Worm (Caenorhabditis elegans) whole organism, L1 larva: ENCODE data around the gene F20E11.7.

Experiments
- ces-1 ChIP-seq: fragments of 150-350 bp; optimal IDR thresholded peaks from 2 replicates; lab custom pipeline; 2014; ENCODE audit warnings: missing biosample characterization, missing genetic modification reagents, missing genetic modification characterization
- elt-2 ChIP-seq: sonication (generic microtip); optimal IDR thresholded peaks from 2 replicates; lab custom pipeline; 2016; ENCODE audit warnings: missing genetic modification characterization, mild to moderate bottlenecking, inconsistent platforms, missing compliant biosample characterization, missing genetic modification reagents
- fkh-10 ChIP-seq: sonication (generic microtip); optimal IDR thresholded peaks from 2 replicates; lab custom pipeline; 2017; ENCODE audit warnings: missing biosample characterization, missing genetic modification reagents, missing genetic modification characterization
- hpl-2 ChIP-seq: fragments of 150-350 bp; optimal IDR thresholded peaks from 2 replicates; lab custom pipeline; 2014; ENCODE audit warnings: missing biosample characterization, missing genetic modification reagents, missing genetic modification characterization
- jun-1 ChIP-seq: fragments of 150-350 bp; optimal IDR thresholded peaks from 2 replicates; lab custom pipeline; 2014; ENCODE audit warnings: missing biosample characterization, missing genetic modification reagents, missing genetic modification characterization
- nhr-28 ChIP-seq: fragments of 150-350 bp; optimal IDR thresholded peaks from 2 replicates; lab custom pipeline; 2014; ENCODE audit warnings: missing biosample characterization, missing genetic modification characterization
- pqm-1 ChIP-seq: sonication (generic microtip); optimal IDR thresholded peaks from 3 replicates; lab custom pipeline; 2017; ENCODE audit warnings: missing biosample characterization, missing genetic modification characterization

DNA sequence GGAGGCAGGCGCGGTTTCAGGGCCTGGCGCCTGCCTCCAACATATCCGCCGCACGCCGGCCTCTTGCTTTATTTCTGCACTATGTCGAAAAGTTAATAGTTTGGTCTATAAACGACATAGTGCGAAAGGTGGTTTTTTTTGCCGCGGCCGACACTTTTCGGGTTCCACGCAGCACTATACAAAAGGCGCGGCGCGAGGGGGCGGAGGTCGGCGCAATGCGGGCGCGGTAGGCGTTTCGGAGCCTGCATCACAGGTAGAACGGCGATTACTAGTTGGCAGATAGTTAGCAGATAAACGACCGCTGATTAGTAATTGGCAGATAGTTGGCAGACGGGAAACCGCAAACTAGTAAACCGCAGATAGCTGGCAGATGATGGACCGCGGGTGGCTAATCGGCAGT, 48.4 kb downstream of the F20E11.7 start:
- no peak for TF ChIP-seq nhr-28 (tag; lab: Kevin White, UChicago)
- no peak for TF ChIP-seq hpl-2 (GFP tag; lab: Kevin White, UChicago)
- TF ChIP-seq ces-1 (GFP tag; lab: Kevin White, UChicago) = no peak
- TF ChIP-seq pqm-1 (tag; lab: Kevin White, UChicago) = no peak
- TF ChIP-seq jun-1 (tag; lab: Kevin White, UChicago) = no peak
- TF ChIP-seq fkh-10 (GFP tag; lab: Kevin White, UChicago) = no peak
- TF ChIP-seq elt-2 = no peak
